Worm (Caenorhabditis elegans) whole organism, L4/young adult: ENCODE measurements around the gene Y17D7C.2.

Experiments
- dao-5 ChIP-seq: sonication (generic microtip); optimal IDR thresholded peaks from 2 replicates; lab custom pipeline; 2016; ENCODE audit warnings: missing genotype, missing genetic modification characterization, moderate library complexity, missing compliant biosample characterization
- him-1 ChIP-seq: sonication (generic microtip); optimal IDR thresholded peaks from 2 replicates; lab custom pipeline; 2016; ENCODE audit warnings: missing genotype, missing genetic modification reagents, missing genetic modification characterization, missing compliant biosample characterization

DNA sequence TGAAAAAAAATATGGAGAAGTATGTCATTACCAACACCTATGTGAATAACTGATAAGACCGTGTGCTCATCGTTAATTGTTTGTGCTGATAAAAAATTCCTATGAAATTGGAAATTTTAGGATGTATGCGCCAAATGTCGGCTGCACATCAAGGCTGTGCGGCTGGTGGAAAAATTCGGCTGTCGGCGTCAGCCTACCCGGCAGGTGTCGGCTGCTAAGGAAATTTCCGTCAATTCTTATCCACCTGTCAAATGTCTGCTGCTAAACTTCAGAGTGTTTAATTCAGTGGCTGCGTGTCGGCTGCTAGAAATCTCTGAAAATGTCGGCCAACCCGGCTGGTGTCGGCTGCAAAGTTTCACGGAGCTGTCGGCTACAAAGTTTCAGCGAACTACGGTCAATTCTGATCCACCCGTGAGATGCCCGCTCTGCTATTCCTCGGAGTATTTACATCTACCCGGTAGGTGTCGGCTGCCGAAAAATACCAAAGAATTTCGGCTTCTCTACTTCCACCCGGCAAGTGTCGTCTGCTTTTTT, at the start of gene Y17D7C.2:
- no peak for TF ChIP-seq him-1 (tag; lab: Kevin White, UChicago)
- TF ChIP-seq dao-5 (tag; lab: Kevin White, UChicago): no peak
